Worm (Caenorhabditis elegans) whole organism, mixed stage, embryonic: ENCODE results near the gene fbxc-50.
"Not testable (repeated sequence)": the region's sequence is repeated elsewhere in the genome, so short reads cannot be mapped to it uniquely, and the experiment has no call there.

Source experiments
- M03D4.4 ChIP-seq: sonication (generic microtip); optimal IDR thresholded peaks from 2 replicates; lab custom pipeline; 2017; ENCODE audit warnings: mild to moderate bottlenecking, missing genetic modification characterization, missing compliant biosample characterization
- bed-3 ChIP-seq: fragments of 200-800 bp; sonication (Bioruptor generic); optimal IDR thresholded peaks from 3 replicates; lab custom pipeline; 2018; ENCODE audit warnings: mild to moderate bottlenecking, missing genetic modification characterization, moderate library complexity, missing compliant biosample characterization
- ceh-39 ChIP-seq: fragments of 150-350 bp; optimal IDR thresholded peaks from 2 replicates; lab custom pipeline; 2014; ENCODE audit warnings: missing biosample characterization, missing genetic modification characterization
- ceh-43 ChIP-seq: fragments of 200-800 bp; sonication (Bioruptor generic); optimal IDR thresholded peaks from 2 replicates; lab custom pipeline; 2018; ENCODE audit warnings: mild to moderate bottlenecking, missing genetic modification characterization, moderate library complexity, missing compliant biosample characterization
- ceh-83 ChIP-seq: fragments of 200-800 bp; sonication (Bioruptor generic); optimal IDR thresholded peaks from 2 replicates; lab custom pipeline; 2018; ENCODE audit warnings: mild to moderate bottlenecking, missing genetic modification characterization, missing compliant biosample characterization
- ces-1 ChIP-seq: fragments of 150-350 bp; optimal IDR thresholded peaks from 2 replicates; lab custom pipeline; 2014; ENCODE audit warnings: missing biosample characterization, missing genetic modification reagents, missing genetic modification characterization
- cnd-1 ChIP-seq: fragments of 200-800 bp; sonication (Bioruptor generic); optimal IDR thresholded peaks from 2 replicates; lab custom pipeline; 2018; ENCODE audit warnings: mild to moderate bottlenecking, missing genetic modification characterization, missing compliant biosample characterization
- elt-3 ChIP-seq: fragments of 150-350 bp; optimal IDR thresholded peaks from 2 replicates; lab custom pipeline; 2014; ENCODE audit warnings: missing biosample characterization, missing genetic modification characterization
- flh-1 ChIP-seq: fragments of 200-800 bp; sonication (Bioruptor generic); optimal IDR thresholded peaks from 2 replicates; lab custom pipeline; 2018; ENCODE audit warnings: mild to moderate bottlenecking, missing genetic modification characterization, moderate library complexity, missing compliant biosample characterization
- ham-2 ChIP-seq: fragments of 200-800 bp; sonication (Bioruptor generic); optimal IDR thresholded peaks from 2 replicates; lab custom pipeline; 2018; ENCODE audit warnings: mild to moderate bottlenecking, missing genetic modification characterization, missing compliant biosample characterization
- hlh-1 ChIP-seq: fragments of 150-350 bp; optimal IDR thresholded peaks from 2 replicates; lab custom pipeline; 2014; ENCODE audit warnings: missing biosample characterization, missing genetic modification reagents, missing genetic modification characterization
- lin-13 ChIP-seq: fragments of 150-350 bp; optimal IDR thresholded peaks from 2 replicates; lab custom pipeline; 2014; ENCODE audit warnings: missing biosample characterization, missing genetic modification characterization
- lin-32 ChIP-seq: fragments of 200-800 bp; sonication (Bioruptor generic); optimal IDR thresholded peaks from 2 replicates; lab custom pipeline; 2018; ENCODE audit warnings: mild to moderate bottlenecking, missing genetic modification characterization, missing compliant biosample characterization
- lsy-2 ChIP-seq: fragments of 150-350 bp; optimal IDR thresholded peaks from 2 replicates; lab custom pipeline; 2014; ENCODE audit warnings: missing biosample characterization, missing genetic modification characterization
- mab-5 ChIP-seq: fragments of 150-350 bp; optimal IDR thresholded peaks from 2 replicates; lab custom pipeline; 2014; ENCODE audit warnings: missing biosample characterization, missing genetic modification characterization
- mep-1 ChIP-seq: fragments of 150-350 bp; optimal IDR thresholded peaks from 2 replicates; lab custom pipeline; 2017; ENCODE audit warnings: missing biosample characterization, missing genetic modification reagents, missing genetic modification characterization, inconsistent platforms
- mls-2 ChIP-seq: sonication (generic microtip); optimal IDR thresholded peaks from 2 replicates; lab custom pipeline; 2016; ENCODE audit warnings: mild to moderate bottlenecking, missing genetic modification characterization, moderate library complexity, missing compliant biosample characterization
- nhr-12 ChIP-seq: fragments of 150-350 bp; optimal IDR thresholded peaks from 2 replicates; lab custom pipeline; 2014; ENCODE audit warnings: missing biosample characterization, missing genetic modification characterization
- nhr-2 ChIP-seq: fragments of 150-350 bp; optimal IDR thresholded peaks from 2 replicates; lab custom pipeline; 2014; ENCODE audit warnings: missing biosample characterization, missing genetic modification characterization
- nhr-237 ChIP-seq: fragments of 150-350 bp; optimal IDR thresholded peaks from 2 replicates; lab custom pipeline; 2014; ENCODE audit warnings: missing biosample characterization, missing genetic modification characterization
- nhr-28 ChIP-seq: fragments of 150-350 bp; optimal IDR thresholded peaks from 2 replicates; lab custom pipeline; 2014; ENCODE audit warnings: missing biosample characterization, missing genetic modification characterization
- nhr-76 ChIP-seq: sonication (generic microtip); optimal IDR thresholded peaks from 2 replicates; lab custom pipeline; 2017; ENCODE audit warnings: missing biosample characterization, missing genetic modification characterization
- pha-4 ChIP-seq: fragments of 150-350 bp; optimal IDR thresholded peaks from 2 replicates; lab custom pipeline; 2018; ENCODE audit warnings: missing biosample characterization, missing genetic modification reagents, missing genetic modification characterization
- sem-2 ChIP-seq: fragments of 200-800 bp; sonication (Bioruptor generic); optimal IDR thresholded peaks from 2 replicates; lab custom pipeline; 2018; ENCODE audit warnings: mild to moderate bottlenecking, missing genetic modification characterization, missing compliant biosample characterization
- snpc-4 ChIP-seq: fragments of 150-350 bp; optimal IDR thresholded peaks from 2 replicates; lab custom pipeline; 2014; ENCODE audit warnings: missing biosample characterization, missing genetic modification characterization
- sptf-1 ChIP-seq: sonication (generic microtip); optimal IDR thresholded peaks from 2 replicates; lab custom pipeline; 2017; ENCODE audit warnings: mild to moderate bottlenecking, missing genetic modification characterization, moderate library complexity, missing compliant biosample characterization
- tbx-8 ChIP-seq: fragments of 200-800 bp; sonication (Bioruptor generic); optimal IDR thresholded peaks from 2 replicates; lab custom pipeline; 2018; ENCODE audit warnings: mild to moderate bottlenecking, missing genetic modification characterization, moderate library complexity, missing compliant biosample characterization
- unc-120 ChIP-seq: sonication (generic microtip); optimal IDR thresholded peaks from 2 replicates; lab custom pipeline; 2017; ENCODE audit warnings: missing genetic modification characterization, missing compliant biosample characterization; ENCODE audit not compliant: poor library complexity, severe bottlenecking
- unc-39 ChIP-seq: fragments of 150-350 bp; optimal IDR thresholded peaks from 2 replicates; lab custom pipeline; 2014; ENCODE audit warnings: missing biosample characterization, missing genetic modification characterization
- unc-62 ChIP-seq: fragments of 150-350 bp; optimal IDR thresholded peaks from 2 replicates; lab custom pipeline; 2014; ENCODE audit warnings: missing biosample characterization, missing genetic modification reagents, missing genetic modification characterization
- zip-8 ChIP-seq: fragments of 150-350 bp; optimal IDR thresholded peaks from 2 replicates; lab custom pipeline; 2014; ENCODE audit warnings: missing biosample characterization, missing genetic modification characterization
- ztf-11 ChIP-seq: fragments of 150-350 bp; optimal IDR thresholded peaks from 2 replicates; lab custom pipeline; 2014; ENCODE audit warnings: missing biosample characterization, missing genetic modification characterization

fbxc-50 gene

ce11 chrII:3206423-3206989 lies 41.4 kb downstream of the fbxc-50 start, which contains the start of the genes ZC239.20 and ZC239.21:
TSS of gene ZC239.20 (minus strand) at chrII:3206523.
TSS of gene ZC239.21 (plus strand) at chrII:3206939.
- TF ChIP-seq zip-8 (tag; lab: Kevin White, UChicago): no peak
- no peak for TF ChIP-seq unc-62 (GFP tag; lab: Kevin White, UChicago)
- no peak for TF ChIP-seq snpc-4 (tag; lab: Kevin White, UChicago)
- TF ChIP-seq nhr-76: no peak
- no peak for TF ChIP-seq ceh-39 (tag; lab: Kevin White, UChicago)
- no peak for TF ChIP-seq nhr-12 (tag; lab: Kevin White, UChicago)
- no peak for TF ChIP-seq ham-2
- TF ChIP-seq unc-120 (tag; lab: Kevin White, UChicago): no peak
- no peak for TF ChIP-seq sptf-1 (tag; lab: Kevin White, UChicago)
- no peak for TF ChIP-seq tbx-8 (GFP tag; lab: Kevin White, UChicago)
- TF ChIP-seq ztf-11: no peak

- TF ChIP-seq elt-3 (tag; lab: Kevin White, UChicago): no peak
- TF ChIP-seq pha-4: no peak
- TF ChIP-seq ceh-83: no peak
- TF ChIP-seq unc-39: no peak
- no peak for TF ChIP-seq mab-5
- no peak for TF ChIP-seq lin-13
- no peak for TF ChIP-seq hlh-1 (tag; lab: Kevin White, UChicago)
- TF ChIP-seq nhr-76: no peak
- TF ChIP-seq sptf-1 (tag; lab: Kevin White, UChicago): no peak
- no peak for TF ChIP-seq sem-2 (GFP tag; lab: Kevin White, UChicago)
- TF ChIP-seq ceh-39 (tag; lab: Kevin White, UChicago): no peak
- TF ChIP-seq ces-1 (GFP tag; lab: Kevin White, UChicago): no peak
- no peak for TF ChIP-seq mep-1 (tag; lab: Kevin White, UChicago)
- no peak for TF ChIP-seq flh-1 (GFP tag; lab: Kevin White, UChicago)
- TF ChIP-seq mls-2 (tag; lab: Kevin White, UChicago): no peak
- TF ChIP-seq ham-2: no peak
- no peak for TF ChIP-seq unc-62 (GFP tag; lab: Kevin White, UChicago)
- TF ChIP-seq lsy-2 (tag; lab: Kevin White, UChicago): no peak
- no peak for TF ChIP-seq nhr-2
These were observed 44.5 kb downstream of the fbxc-50 start, which contains the start of gene sri-50 for ce11 chrII:3203415-3203814. TSS of gene sri-50 (plus strand) at chrII:3203715.

ce11 chrII:3202519-3202918 lies 45.4 kb downstream of the fbxc-50 start, which contains the start of gene sri-53:
TSS of gene sri-53 (minus strand) at chrII:3202619.
- no peak for TF ChIP-seq snpc-4 (tag; lab: Kevin White, UChicago)
- no peak for TF ChIP-seq nhr-28
- TF ChIP-seq sptf-1 (tag; lab: Kevin White, UChicago): no peak
- TF ChIP-seq bed-3: no peak
- no peak for TF ChIP-seq nhr-12 (tag; lab: Kevin White, UChicago)
- TF ChIP-seq M03D4.4: no peak
- no peak for TF ChIP-seq nhr-237
- no peak for TF ChIP-seq lin-32 (GFP tag; lab: Kevin White, UChicago)
- TF ChIP-seq ceh-43 (GFP tag; lab: Kevin White, UChicago): no peak
- TF ChIP-seq mab-5: no peak

- not testable (repeated sequence) for TF ChIP-seq cnd-1, sptf-1, mls-2 (tag; lab: Kevin White, UChicago)
These were observed 46.7 kb downstream of the fbxc-50 start, which contains the start of gene sri-48 for ce11 chrII:3201242-3201641. TSS of gene sri-48 (minus strand) at chrII:3201342.

ce11 chrII:3198998-3199397 lies 48.9 kb downstream of the fbxc-50 start, which contains the start of gene sri-51:
TSS of gene sri-51 (minus strand) at chrII:3199098.
- TF ChIP-seq unc-39: no peak
